Fruit fly (Drosophila melanogaster) whole organism, wandering third instar larva: ENCODE measurements around the gene Osi8.

ENCODE experiments used
- Abd-B ChIP-seq: fragments of >200 bp; optimal IDR thresholded peaks from 2 replicates; lab custom pipeline; 2017; ENCODE audit warnings: missing biosample characterization, missing genetic modification characterization
- CG32264 ChIP-seq: fragments of 200-800 bp; sonication (Bioruptor generic); optimal IDR thresholded peaks from 2 replicates; lab custom pipeline; 2016; ENCODE audit warnings: missing biosample characterization, missing genetic modification characterization
- CG9705 ChIP-seq: fragments of 200-800 bp; sonication (Bioruptor generic); optimal IDR thresholded peaks from 2 replicates; lab custom pipeline; 2018; ENCODE audit warnings: missing biosample characterization, mild to moderate bottlenecking, missing genetic modification characterization
- Dfd ChIP-seq: fragments of >200 bp; optimal IDR thresholded peaks from 2 replicates; lab custom pipeline; 2017; ENCODE audit warnings: missing biosample characterization, missing genetic modification characterization
- Dif ChIP-seq: fragments of 200-275, 200-300 bp; sonication (Bioruptor generic); optimal IDR thresholded peaks from 2 replicates; lab custom pipeline; 2018; ENCODE audit warnings: missing biosample characterization, missing genetic modification characterization; ENCODE audit not compliant: partially characterized antibody
- GATAd ChIP-seq: sonication (Bioruptor generic); optimal IDR thresholded peaks from 2 replicates; lab custom pipeline; 2016; ENCODE audit warnings: missing biosample characterization, missing genetic modification characterization
- HLH106 ChIP-seq: fragments of 200-800 bp; optimal IDR thresholded peaks from 3 replicates; lab custom pipeline; 2019; ENCODE audit warnings: missing biosample characterization, mild to moderate bottlenecking, missing genetic modification characterization, moderate library complexity
- Hnf4 ChIP-seq: fragments of 200-800 bp; sonication (Bioruptor generic); optimal IDR thresholded peaks from 2 replicates; lab custom pipeline; 2016; ENCODE audit warnings: missing biosample characterization, mild to moderate bottlenecking, missing genetic modification characterization
- Hr78 ChIP-seq: fragments of >200 bp; optimal IDR thresholded peaks from 2 replicates; lab custom pipeline; 2017; ENCODE audit warnings: missing biosample characterization, missing genetic modification characterization
- Hr83 ChIP-seq: fragments of 200-300 bp; sonication (Bioruptor generic); optimal IDR thresholded peaks from 2 replicates; lab custom pipeline; 2016; ENCODE audit warnings: missing biosample characterization, mild to moderate bottlenecking, missing genetic modification characterization, moderate library complexity; ENCODE audit not compliant: poor library complexity, severe bottlenecking
- Mio ChIP-seq: sonication (Bioruptor generic); optimal IDR thresholded peaks from 2 replicates; lab custom pipeline; 2016; ENCODE audit warnings: missing biosample characterization, missing genetic modification characterization
- Myc ChIP-seq: fragments of >200 bp; optimal IDR thresholded peaks from 2 replicates; lab custom pipeline; 2017
- N ChIP-seq: fragments of >200 bp; optimal IDR thresholded peaks from 2 replicates; lab custom pipeline; 2018; ENCODE audit warnings: missing biosample characterization, missing external identifiers, missing genetic modification characterization
- OdsH ChIP-seq: fragments of 200-800 bp; sonication (Bioruptor generic); optimal IDR thresholded peaks from 2 replicates; lab custom pipeline; 2016; ENCODE audit warnings: missing biosample characterization, mild to moderate bottlenecking, missing genetic modification characterization
- Rel ChIP-seq, 2 experiments: fragments of 200-800 bp; sonication (Bioruptor generic) in 1 of 2; optimal IDR thresholded peaks; 2 replicates in 1 of 2; 3 replicates in 1 of 2; lab custom pipeline; 2016 to 2019; ENCODE audit warnings: mild to moderate bottlenecking in 2 of 2, missing biosample characterization in 2 of 2, missing genetic modification characterization in 2 of 2, moderate library complexity in 1 of 2
- Vsx2 ChIP-seq: fragments of 200-300, 225-300 bp; sonication (Bioruptor generic); optimal IDR thresholded peaks from 2 replicates; lab custom pipeline; 2018; ENCODE audit warnings: missing biosample characterization, missing genetic modification characterization; ENCODE audit not compliant: partially characterized antibody
- br ChIP-seq: fragments of 200-800 bp; sonication (Bioruptor generic); optimal IDR thresholded peaks from 2 replicates; lab custom pipeline; 2016; ENCODE audit warnings: missing biosample characterization, missing genetic modification characterization
- brk ChIP-seq: fragments of 200-800 bp; sonication (Bioruptor generic); optimal IDR thresholded peaks from 2 replicates; lab custom pipeline; 2016; ENCODE audit warnings: missing biosample characterization, mild to moderate bottlenecking, missing genetic modification characterization
- dl ChIP-seq, 2 experiments: fragments of 175-275, 200-275 bp in 1 of 2; fragments of 200-275 bp in 1 of 2; sonication (Bioruptor generic); optimal IDR thresholded peaks; lab custom pipeline; 2018; ENCODE audit warnings: mild to moderate bottlenecking in 2 of 2, missing biosample characterization in 2 of 2, missing genetic modification characterization in 2 of 2, moderate library complexity in 2 of 2; ENCODE audit not compliant: partially characterized antibody in 2 of 2, insufficient read depth in 1 of 2
- dmrt93B ChIP-seq: fragments of 200-800 bp; sonication (Bioruptor generic); optimal IDR thresholded peaks from 2 replicates; lab custom pipeline; 2018; ENCODE audit warnings: missing biosample characterization, mild to moderate bottlenecking, missing genetic modification characterization
- dsf ChIP-seq: sonication (Bioruptor generic); optimal IDR thresholded peaks from 2 replicates; lab custom pipeline; 2016; ENCODE audit warnings: missing biosample characterization, missing genetic modification characterization, borderline replicate concordance
- ey ChIP-seq: fragments of 200-800 bp; sonication (Bioruptor generic); optimal IDR thresholded peaks from 2 replicates; lab custom pipeline; 2016; ENCODE audit warnings: missing biosample characterization, missing genetic modification characterization
- fru ChIP-seq: fragments of 200-800 bp; sonication (Bioruptor generic); optimal IDR thresholded peaks from 3 replicates; lab custom pipeline; 2016; ENCODE audit warnings: missing biosample characterization, mild to moderate bottlenecking, missing genetic modification characterization
- h ChIP-seq: fragments of 200-800 bp; sonication (Bioruptor generic); optimal IDR thresholded peaks from 3 replicates; lab custom pipeline; 2016; ENCODE audit warnings: missing biosample characterization, mild to moderate bottlenecking, missing genetic modification characterization
- jim ChIP-seq: fragments of 175-275, 200-325 bp; sonication (Bioruptor generic); optimal IDR thresholded peaks from 2 replicates; lab custom pipeline; 2016; ENCODE audit warnings: missing biosample characterization, mild to moderate bottlenecking, missing genetic modification characterization
- lola ChIP-seq: fragments of >200 bp; optimal IDR thresholded peaks from 2 replicates; lab custom pipeline; 2017; ENCODE audit warnings: missing biosample characterization, missing genetic modification characterization
- pan ChIP-seq: fragments of >200 bp; optimal IDR thresholded peaks from 2 replicates; lab custom pipeline; 2017
- psq ChIP-seq: fragments of 200-800 bp; sonication (Bioruptor generic); optimal IDR thresholded peaks from 3 replicates; lab custom pipeline; 2017; ENCODE audit warnings: missing biosample characterization, mild to moderate bottlenecking, missing genetic modification characterization, moderate library complexity
- rgr ChIP-seq: fragments of 200-800 bp; sonication (Bioruptor generic); optimal IDR thresholded peaks from 3 replicates; lab custom pipeline; 2016; ENCODE audit warnings: missing biosample characterization, mild to moderate bottlenecking, missing genetic modification characterization
- sv ChIP-seq: fragments of 200-800 bp; sonication (Bioruptor generic); optimal IDR thresholded peaks from 3 replicates; lab custom pipeline; 2016; ENCODE audit warnings: missing biosample characterization, missing genetic modification characterization
- tai ChIP-seq: sonication (Bioruptor generic); optimal IDR thresholded peaks from 2 replicates; lab custom pipeline; 2016; ENCODE audit warnings: missing biosample characterization, missing genetic modification characterization
- usp ChIP-seq: fragments of >200 bp; optimal IDR thresholded peaks from 2 replicates; lab custom pipeline; 2017; ENCODE audit warnings: missing biosample characterization, missing genetic modification characterization
- woc ChIP-seq: sonication (Bioruptor generic); optimal IDR thresholded peaks from 2 replicates; lab custom pipeline; 2016; ENCODE audit warnings: missing biosample characterization, mild to moderate bottlenecking, missing genetic modification characterization

Osi8 gene

DNA sequence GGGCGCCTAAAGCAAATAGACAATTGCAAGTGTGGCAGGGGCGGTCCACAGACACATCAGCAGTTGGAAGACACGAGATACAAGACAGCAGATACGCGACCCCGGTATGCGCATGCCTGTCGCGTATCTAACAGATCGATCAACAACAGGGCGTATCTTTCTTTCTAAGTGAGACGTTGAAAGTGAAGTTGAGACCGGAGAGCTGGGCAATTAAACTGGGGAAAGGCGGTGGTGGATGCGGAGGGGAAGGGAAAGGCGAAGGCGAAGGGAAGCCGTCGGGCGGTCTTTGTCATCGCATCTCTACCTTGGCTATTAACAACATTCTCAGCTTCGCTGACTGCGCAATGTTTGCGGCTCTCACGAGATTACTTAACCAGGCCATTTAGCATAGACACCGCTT, 39.1 kb downstream of the Osi8 start:
- TF ChIP-seq N (GFP tag; lab: Kevin White, UChicago), result no peak
- TF ChIP-seq h, result no peak
- no peak for TF ChIP-seq lola
- no peak for TF ChIP-seq usp (GFP tag; lab: Kevin White, UChicago)
- no peak for TF ChIP-seq Mio (GFP tag; lab: Kevin White, UChicago)
- no peak for TF ChIP-seq Abd-B
- no peak for TF ChIP-seq tai
- TF ChIP-seq OdsH, result no peak
- no peak for TF ChIP-seq Hr78 (GFP tag; lab: Kevin White, UChicago)
- no peak for TF ChIP-seq dmrt93B (GFP tag; lab: Kevin White, UChicago)
- TF ChIP-seq pan (lab: Kevin White, UChicago), result no peak
- TF ChIP-seq Dfd (GFP tag; lab: Kevin White, UChicago), result no peak
- no peak for TF ChIP-seq fru (GFP tag; lab: Kevin White, UChicago)
- TF ChIP-seq CG9705 (GFP tag; lab: Kevin White, UChicago), result no peak

DNA sequence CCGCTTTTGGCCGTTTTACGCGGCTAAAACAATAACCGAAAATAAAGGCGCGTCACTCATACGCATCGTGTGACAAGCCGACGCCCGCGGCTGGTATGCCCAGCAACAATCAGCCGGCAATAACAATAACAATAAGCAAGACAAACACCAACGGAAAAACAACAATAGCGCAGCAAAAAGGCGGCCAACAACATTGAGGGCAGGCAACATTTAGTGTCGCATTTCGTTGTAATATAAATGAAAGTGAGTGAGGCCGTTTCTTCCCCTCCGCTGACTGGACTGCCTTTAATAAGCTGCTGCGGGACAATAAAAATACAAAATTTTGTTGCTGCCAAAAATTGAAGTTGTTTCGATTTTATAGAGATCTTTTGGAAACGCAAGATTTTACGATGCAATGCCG, 42.2 kb downstream of the Osi8 start:
- TF ChIP-seq HLH106 (no peak), Rel (GFP tag; optimal IDR thresholded peaks at IDR 0.05; lab: Kevin White, UChicago) (no peak), Rel (tag; optimal IDR thresholded peaks at IDR 0.05; lab: Kevin White, UChicago) (no peak), Dfd (GFP tag; lab: Kevin White, UChicago) (no peak), Hnf4 (GFP tag; lab: Kevin White, UChicago) (no peak), usp (GFP tag; lab: Kevin White, UChicago) (no peak), OdsH (no peak), sv (GFP tag; lab: Kevin White, UChicago) (no peak)
- TF ChIP-seq, all 38 proteins: peak for 0

DNA sequence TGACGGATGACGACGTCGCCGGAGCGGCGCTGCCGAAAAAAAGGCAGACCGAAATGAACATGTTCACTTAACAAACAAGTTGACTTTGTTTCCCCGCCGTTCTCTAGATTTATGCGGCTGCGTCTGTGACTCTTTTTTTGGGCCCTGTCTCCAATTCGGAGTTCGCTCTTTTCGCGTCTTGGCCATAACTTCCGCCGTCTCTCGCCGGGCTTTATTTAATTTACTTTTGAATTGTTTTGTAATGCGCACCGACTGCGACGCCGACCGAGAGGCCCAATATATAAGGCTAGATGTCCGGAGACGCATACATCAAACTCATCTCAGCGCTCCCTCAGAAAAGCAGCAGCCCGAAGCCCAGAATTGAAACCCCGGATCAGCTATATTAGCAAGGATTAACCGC, 43.9 kb downstream of the Osi8 start, which contains the start of gene Osi14:
Gene Osi14 (plus strand): TSS at position 301 of the 400 bp plus-strand sequence.
- TF ChIP-seq Hr78 (GFP tag; lab: Kevin White, UChicago) (no peak), br (GFP tag; lab: Kevin White, UChicago) (no peak), Dif (no peak), N (GFP tag; lab: Kevin White, UChicago) (no peak), sv (GFP tag; lab: Kevin White, UChicago) (no peak), GATAd (GFP tag; lab: Kevin White, UChicago) (no peak), Hnf4 (GFP tag; lab: Kevin White, UChicago) (no peak), Hr83 (GFP tag; lab: Kevin White, UChicago) (no peak), psq (GFP tag; lab: Kevin White, UChicago) (no peak), jim (GFP tag; lab: Kevin White, UChicago) (no peak), lola (no peak), ey (GFP tag; lab: Kevin White, UChicago) (no peak), woc (GFP tag; lab: Kevin White, UChicago) (no peak), fru (GFP tag; lab: Kevin White, UChicago) (no peak), Myc (lab: Kevin White, UChicago) (no peak)
- TF ChIP-seq, all 38 proteins: peak for 0

DNA sequence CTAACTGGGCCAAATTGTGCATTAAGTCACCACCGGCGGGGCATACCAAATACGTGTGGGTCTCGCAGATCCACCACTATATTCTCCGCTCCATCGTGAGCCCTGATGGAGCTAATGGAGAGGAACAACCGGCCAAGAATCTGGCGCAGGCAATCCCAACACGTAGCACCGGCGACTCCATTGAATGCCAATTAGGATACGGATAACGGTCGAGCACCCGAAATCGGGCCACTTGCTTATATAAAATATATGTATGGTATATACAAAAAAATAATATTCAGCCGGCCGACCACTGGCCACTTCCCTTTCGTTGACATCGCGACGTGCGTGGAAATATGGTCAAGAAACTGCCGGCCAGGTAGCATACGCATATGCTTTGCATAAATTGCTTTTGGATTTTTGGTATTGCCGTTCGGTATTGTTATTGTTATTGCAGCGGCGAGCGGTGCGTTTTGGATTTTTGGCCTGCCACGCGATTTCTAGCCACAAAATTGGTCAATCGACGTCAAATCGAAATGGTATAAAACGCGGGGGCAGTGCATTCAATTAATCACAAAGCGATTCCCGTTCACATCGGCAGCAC, 46.4 kb downstream of the Osi8 start, which contains the start of gene Osi15:
Gene Osi15 (plus strand): TSS at position 548 of the 583 bp plus-strand sequence.
- TF ChIP-seq OdsH (no peak), Dif (no peak), N (GFP tag; lab: Kevin White, UChicago) (no peak), CG32264 (GFP tag; lab: Kevin White, UChicago) (no peak), brk (GFP tag; lab: Kevin White, UChicago) (no peak), rgr (no peak), pan (lab: Kevin White, UChicago) (no peak), usp (GFP tag; lab: Kevin White, UChicago) (no peak), Vsx2 (GFP tag; lab: Kevin White, UChicago) (no peak)

DNA sequence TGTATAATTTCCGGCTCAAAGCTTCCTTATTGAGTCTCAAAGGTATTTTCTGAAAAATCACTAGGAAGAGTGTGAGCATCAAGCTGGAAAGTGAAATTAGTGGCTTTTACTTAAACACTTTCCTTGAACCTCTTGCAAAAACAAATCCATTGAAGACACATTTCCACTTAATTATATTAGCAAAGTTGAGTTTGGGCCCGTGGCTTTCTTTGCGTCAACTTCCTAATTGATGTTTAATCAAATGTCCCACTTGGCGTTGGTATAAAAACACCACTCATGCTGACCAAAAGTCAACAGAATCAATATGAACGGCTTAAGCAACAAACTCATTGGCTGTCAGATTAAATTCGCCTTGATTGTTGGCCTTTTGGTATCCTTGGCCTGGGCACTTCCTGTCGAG, 48.8 kb downstream of the Osi8 start, which contains the start of gene CG46396:
Gene CG46396 (plus strand): TSS at position 301 of the 400 bp plus-strand sequence.
- no peak for TF ChIP-seq psq (GFP tag; lab: Kevin White, UChicago)
- TF ChIP-seq dsf, result no peak
- TF ChIP-seq N (GFP tag; lab: Kevin White, UChicago), result no peak
- no peak for TF ChIP-seq ey (GFP tag; lab: Kevin White, UChicago)
- TF ChIP-seq fru (GFP tag; lab: Kevin White, UChicago), result no peak
- TF ChIP-seq pan (lab: Kevin White, UChicago), result no peak
- TF ChIP-seq Dfd (GFP tag; lab: Kevin White, UChicago), result no peak
- TF ChIP-seq usp (GFP tag; lab: Kevin White, UChicago), result no peak
- no peak for TF ChIP-seq Abd-B
- TF ChIP-seq dl (GFP tag; optimal IDR thresholded peaks at IDR 0.05; lab: Kevin White, UChicago; ENCODE audit: insufficient read depth in 1 of 2, partially characterized antibody in 2 of 2), result no peak
